Worm (Caenorhabditis elegans) whole organism, young adult: Measurements from ENCODE around the gene F32E10.9.
"Not testable (repeated sequence)": the region's sequence is repeated elsewhere in the genome, so short reads cannot be mapped to it uniquely, and the experiment has no call there.

Experiments used
- D2030.7 ChIP-seq: fragments of 200-800 bp; sonication (Bioruptor generic); IDR thresholded peaks from 2 replicates; pipeline ENCODE4 v1.3.6; 2022; ENCODE audit warnings: missing genetic modification reagents, missing genetic modification characterization, missing compliant biosample characterization
- F23B12.7 ChIP-seq: sonication (generic microtip); optimal IDR thresholded peaks from 2 replicates; lab custom pipeline; 2017; ENCODE audit warnings: missing genetic modification characterization, mild to moderate bottlenecking, missing compliant biosample characterization, antibody characterized with exemption, moderate library complexity; ENCODE audit not compliant: insufficient read depth
- K11D2.4 ChIP-seq: fragments of 200-800 bp; sonication (Bioruptor generic); IDR thresholded peaks from 2 replicates; pipeline ENCODE4 v1.3.6; 2022; ENCODE audit warnings: missing genetic modification reagents, missing genetic modification characterization, missing compliant biosample characterization
- Y53F4B.3 ChIP-seq: fragments of 200-800 bp; sonication (Bioruptor generic); IDR thresholded peaks from 2 replicates; pipeline ENCODE4 v1.3.6; 2022; ENCODE audit warnings: missing genetic modification reagents, missing genetic modification characterization, missing compliant biosample characterization
- ama-1 ChIP-seq, 3 experiments: fragments of 150-350 bp in 1 of 3; sonication (generic microtip) in 2 of 3; optimal IDR thresholded peaks; 2 replicates each; lab custom pipeline; 2014 to 2018; ENCODE audit warnings: missing biosample characterization in 2 of 3, missing genetic modification characterization in 2 of 3, missing genetic modification reagents in 2 of 3
- athp-1 ChIP-seq: sonication (generic microtip); optimal IDR thresholded peaks from 2 replicates; lab custom pipeline; 2017; ENCODE audit warnings: mild to moderate bottlenecking, missing genetic modification characterization, missing compliant biosample characterization
- attf-6 ChIP-seq: fragments of 200-800 bp; sonication (Bioruptor generic); IDR thresholded peaks from 2 replicates; pipeline ENCODE4 v1.3.6; 2022; ENCODE audit warnings: missing genetic modification reagents, missing genetic modification characterization, missing compliant biosample characterization
- ceh-27 ChIP-seq: fragments of 200-800 bp; sonication (Bioruptor generic); optimal IDR thresholded peaks from 2 replicates; lab custom pipeline; 2018; ENCODE audit warnings: mild to moderate bottlenecking, missing genetic modification characterization, moderate library complexity, missing compliant biosample characterization
- ceh-91 ChIP-seq: fragments of 200-800 bp; sonication (Bioruptor generic); IDR thresholded peaks from 2 replicates; pipeline ENCODE4 v1.3.6; 2022; ENCODE audit warnings: missing genetic modification reagents, missing genetic modification characterization, missing compliant biosample characterization
- chd-7 ChIP-seq: sonication (generic microtip); optimal IDR thresholded peaks from 2 replicates; lab custom pipeline; 2016; ENCODE audit warnings: mild to moderate bottlenecking, missing genetic modification characterization, moderate library complexity, missing compliant biosample characterization
- dox-1 ChIP-seq: fragments of 200-800 bp; sonication (Bioruptor generic); IDR thresholded peaks from 2 replicates; pipeline ENCODE4 v1.3.6; 2022; ENCODE audit warnings: missing genetic modification reagents, missing genetic modification characterization, missing compliant biosample characterization
- dpl-1 ChIP-seq: fragments of 150-350 bp; optimal IDR thresholded peaks from 2 replicates; lab custom pipeline; 2014; ENCODE audit warnings: missing biosample characterization, missing genetic modification reagents, missing genetic modification characterization
- ets-4 ChIP-seq: fragments of 200-800 bp; sonication (Bioruptor generic); optimal IDR thresholded peaks from 2 replicates; lab custom pipeline; 2018; ENCODE audit warnings: mild to moderate bottlenecking, missing genetic modification characterization, missing compliant biosample characterization
- him-1 ChIP-seq: sonication (generic microtip); optimal IDR thresholded peaks from 2 replicates; lab custom pipeline; 2016; ENCODE audit warnings: missing genotype, missing genetic modification reagents, missing genetic modification characterization, missing compliant biosample characterization
- hmg-1.2 ChIP-seq: fragments of 200-800 bp; sonication (Bioruptor generic); IDR thresholded peaks from 2 replicates; pipeline ENCODE4 v1.3.6; 2022; ENCODE audit warnings: missing genetic modification reagents, missing genetic modification characterization, missing compliant biosample characterization
- lin-26 ChIP-seq: fragments of 200-800 bp; sonication (Bioruptor generic); IDR thresholded peaks from 2 replicates; pipeline ENCODE4 v1.3.6; 2022; ENCODE audit warnings: missing genetic modification reagents, missing genetic modification characterization, missing compliant biosample characterization
- lin-35 ChIP-seq, 3 experiments: fragments of 150-350 bp in 2 of 3; sonication (generic microtip) in 1 of 3; optimal IDR thresholded peaks; 2 replicates each; lab custom pipeline; 2014 to 2018; ENCODE audit warnings: missing biosample characterization in 3 of 3, missing genetic modification characterization in 3 of 3, missing genetic modification reagents in 3 of 3
- madf-10 ChIP-seq: sonication (generic microtip); optimal IDR thresholded peaks from 2 replicates; lab custom pipeline; 2016; ENCODE audit warnings: mild to moderate bottlenecking, missing genetic modification characterization, missing compliant biosample characterization
- madf-6 ChIP-seq: fragments of 200-800 bp; sonication (Bioruptor generic); IDR thresholded peaks from 2 replicates; pipeline ENCODE4 v1.3.6; 2022; ENCODE audit warnings: missing genetic modification reagents, missing genetic modification characterization, missing compliant biosample characterization
- mel-28 ChIP-seq: sonication (generic microtip); optimal IDR thresholded peaks from 2 replicates; lab custom pipeline; 2016; ENCODE audit warnings: borderline replicate concordance, mild to moderate bottlenecking, missing genetic modification characterization, missing compliant biosample characterization
- mes-4 ChIP-seq: sonication (generic microtip); optimal IDR thresholded peaks from 2 replicates; lab custom pipeline; 2016; ENCODE audit warnings: missing genotype, missing genetic modification characterization, missing compliant biosample characterization
- nfya-1 ChIP-seq: sonication (generic microtip); optimal IDR thresholded peaks from 2 replicates; lab custom pipeline; 2017; ENCODE audit warnings: antibody characterized with exemption, missing compliant biosample characterization, missing genetic modification characterization, borderline replicate concordance; ENCODE audit not compliant: insufficient read depth
- nfya-2 ChIP-seq: fragments of 200-800 bp; sonication (Bioruptor generic); IDR thresholded peaks from 2 replicates; pipeline ENCODE4 v1.3.6; 2022; ENCODE audit warnings: missing genetic modification reagents, missing genetic modification characterization, missing compliant biosample characterization
- snpc-1.1 ChIP-seq: sonication (generic microtip); optimal IDR thresholded peaks from 2 replicates; lab custom pipeline; 2017; ENCODE audit warnings: missing genetic modification characterization, mild to moderate bottlenecking, missing compliant biosample characterization, antibody characterized with exemption, moderate library complexity, missing genotype, missing genetic modification reagents; ENCODE audit not compliant: insufficient read depth
- tlf-1 ChIP-seq: fragments of 200-800 bp; sonication (Bioruptor generic); optimal IDR thresholded peaks from 2 replicates; lab custom pipeline; 2018; ENCODE audit warnings: mild to moderate bottlenecking, missing genetic modification characterization, missing compliant biosample characterization
- unc-130 ChIP-seq: sonication (generic microtip); optimal IDR thresholded peaks from 2 replicates; lab custom pipeline; 2016; ENCODE audit warnings: missing genetic modification reagents, missing genetic modification characterization, missing compliant biosample characterization
- xnd-1 ChIP-seq: sonication (generic microtip); optimal IDR thresholded peaks from 2 replicates; lab custom pipeline; 2016; ENCODE audit warnings: missing genotype, missing genetic modification reagents, missing genetic modification characterization, missing compliant biosample characterization
- zfh-2 ChIP-seq: fragments of 200-800 bp; sonication (Bioruptor generic); conservative IDR thresholded peaks from 2 replicates; pipeline ENCODE4 v1.3.6; 2022; ENCODE audit warnings: missing genetic modification reagents, missing genetic modification characterization, missing compliant biosample characterization
- zim-3 ChIP-seq: sonication (generic microtip); optimal IDR thresholded peaks from 2 replicates; lab custom pipeline; 2017; ENCODE audit warnings: mild to moderate bottlenecking, missing genetic modification characterization, moderate library complexity, missing compliant biosample characterization
- ztf-22 ChIP-seq: fragments of 200-800 bp; sonication (Bioruptor generic); optimal IDR thresholded peaks from 2 replicates; lab custom pipeline; 2018; ENCODE audit warnings: mild to moderate bottlenecking, missing genetic modification characterization, moderate library complexity, missing compliant biosample characterization

Gene F32E10.9

DNA sequence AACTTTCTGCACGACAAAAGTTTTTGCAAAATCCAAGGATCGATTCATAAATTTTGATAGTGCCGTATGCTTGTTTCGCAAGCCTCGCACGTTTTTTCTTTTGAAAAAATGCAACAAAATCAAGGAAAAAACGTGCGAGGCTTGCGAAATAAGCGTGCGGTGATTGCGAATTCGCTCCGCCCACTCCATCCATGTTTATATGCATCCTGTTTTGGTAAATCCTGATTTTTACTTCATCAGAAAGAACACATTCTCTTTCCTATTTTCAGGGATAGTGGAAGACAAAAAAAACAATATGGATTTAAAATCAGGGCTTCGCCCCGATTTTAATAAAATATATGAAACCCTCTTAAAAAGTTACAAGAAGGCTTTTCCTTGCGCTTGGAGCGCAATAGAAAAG lies at the start of gene F32E10.9:
F32E10.9 (minus strand) TSS at position 101 of the 400 bp plus-strand sequence.
- TF ChIP-seq ceh-91, madf-6, attf-6 (GFP tag; lab: Robert Waterston, UW): not testable (repeated sequence)

DNA sequence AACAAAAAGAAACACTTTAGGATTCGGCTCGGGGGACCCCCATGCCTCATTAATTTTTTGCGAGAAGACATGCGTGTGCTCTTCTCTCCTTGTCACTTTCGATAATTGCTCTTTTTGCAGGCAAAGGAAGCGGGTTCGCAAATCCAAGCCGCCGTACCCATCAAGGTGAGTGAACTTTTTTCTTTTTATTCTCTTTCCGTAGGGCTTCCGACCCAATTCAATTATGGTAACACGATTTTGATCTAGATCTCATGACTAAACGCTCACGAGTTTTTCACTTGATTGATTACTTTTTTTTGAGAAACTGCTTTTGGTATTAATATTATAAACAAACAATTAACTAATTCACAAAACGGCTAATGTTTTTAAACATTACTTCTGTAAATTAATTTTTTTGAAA lies 48.8 kb upstream of the F32E10.9 start:
- TF ChIP-seq madf-6 (GFP tag; lab: Robert Waterston, UW) (no peak), ets-4 (GFP tag; lab: Kevin White, UChicago) (no peak), zim-3 (tag; lab: Kevin White, UChicago) (no peak), mes-4 (tag; lab: Kevin White, UChicago) (no peak), madf-10 (tag; lab: Kevin White, UChicago) (no peak), Y53F4B.3 (no peak), tlf-1 (GFP tag; lab: Kevin White, UChicago) (no peak), nfya-1 (tag; lab: Kevin White, UChicago) (no peak), ztf-22 (GFP tag; lab: Kevin White, UChicago) (no peak), mel-28 (tag; lab: Kevin White, UChicago) (no peak)

DNA sequence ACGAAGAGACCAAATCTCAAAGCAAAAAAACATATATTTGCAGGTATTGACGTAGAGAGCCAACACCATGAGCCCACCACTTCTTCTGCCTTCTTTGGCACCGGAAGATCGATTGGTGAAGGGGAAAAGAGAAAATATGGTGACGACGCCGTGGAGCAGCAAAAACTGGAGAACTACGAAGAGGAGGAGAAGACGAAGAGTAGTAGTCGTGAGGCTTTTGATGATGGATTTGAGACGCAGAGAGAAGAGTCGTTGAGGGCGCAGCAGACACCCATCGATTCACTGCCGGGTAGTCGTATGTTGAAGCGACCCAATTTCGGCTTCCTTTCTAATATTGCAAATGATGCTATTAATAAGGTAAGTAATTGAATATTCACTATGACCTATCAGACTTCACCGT lies 47.6 kb upstream of the F32E10.9 start:
- TF ChIP-seq zfh-2 (GFP tag; lab: Robert Waterston, UW) (peak; percentile 32; the same call in 1 of the 2 replicates), ceh-27 (GFP tag; lab: Kevin White, UChicago) (no peak)

DNA sequence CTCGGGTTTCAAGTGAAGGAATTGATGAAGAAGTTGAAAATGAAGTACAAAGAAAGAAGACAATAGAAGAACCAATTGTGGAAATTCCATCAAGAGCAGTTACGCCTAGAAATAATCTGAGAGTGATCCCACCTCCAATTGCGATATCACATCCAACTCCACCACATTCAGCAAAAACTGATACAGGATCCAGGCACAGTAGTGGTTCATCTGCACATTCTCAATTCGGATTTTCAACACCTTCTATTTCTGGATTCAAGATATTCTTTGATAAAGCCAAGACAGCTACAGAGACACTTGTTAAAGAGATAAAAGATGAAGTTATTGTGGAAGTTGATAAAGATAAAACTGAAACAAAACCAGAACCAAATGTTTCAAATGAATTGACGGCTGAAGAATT lies 44.4 kb upstream of the F32E10.9 start:
- TF ChIP-seq ama-1 (optimal IDR thresholded peaks at IDR 0.05; lab: Kevin White, UChicago) (no peak), ama-1 (GFP tag; optimal IDR thresholded peaks at IDR 0.05; lab: Kevin White, UChicago) (no peak), hmg-1.2 (GFP tag; lab: Robert Waterston, UW) (no peak), dpl-1 (GFP tag; lab: Kevin White, UChicago) (no peak), xnd-1 (tag; lab: Kevin White, UChicago) (no peak)

DNA sequence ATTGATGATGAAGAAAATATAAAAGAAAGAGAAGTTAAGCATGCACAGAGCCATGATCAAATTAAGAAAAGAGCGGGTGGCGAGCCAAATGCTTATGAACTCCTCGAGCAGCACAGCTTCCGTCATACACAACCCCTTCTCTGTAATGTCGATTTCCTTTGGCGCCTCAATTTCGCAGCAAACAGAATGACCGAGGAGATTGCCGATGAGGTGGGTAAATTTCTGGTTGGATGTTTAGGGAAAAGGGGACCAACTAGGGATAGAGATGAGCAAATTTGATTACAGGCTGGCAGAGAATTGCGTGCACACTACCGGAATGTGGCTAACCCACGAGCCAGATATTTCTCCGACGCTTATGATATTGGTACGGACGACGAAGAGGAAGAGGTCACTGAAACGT lies 41.7 kb upstream of the F32E10.9 start:
- TF ChIP-seq zfh-2 (GFP tag; lab: Robert Waterston, UW) = 0 out of 2 replicates have a peak, but pooled peaks have one; percentile 8
- no peak for TF ChIP-seq F23B12.7

DNA sequence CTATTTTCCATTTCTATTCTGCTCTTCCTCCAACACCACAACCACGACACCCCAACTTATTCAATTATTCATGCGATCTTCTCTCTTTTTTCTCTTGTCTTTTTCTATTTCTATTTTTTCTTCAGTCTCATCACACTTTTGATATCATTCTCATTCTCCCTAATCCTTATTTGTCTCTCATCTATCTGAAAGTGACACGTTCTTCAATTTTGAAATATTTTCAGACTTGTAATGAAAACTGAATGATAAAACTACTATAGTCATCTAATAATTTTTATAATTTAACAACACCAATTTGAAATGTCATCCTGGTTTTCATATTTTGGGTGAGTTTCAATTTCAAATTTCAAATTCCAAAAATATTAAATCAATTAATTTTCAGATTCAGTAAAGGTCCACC lies 24.9 kb upstream of the F32E10.9 start, which contains the start of gene cla-1:
cla-1 (plus strand) TSS at position 301 of the 400 bp plus-strand sequence.
- no peak for TF ChIP-seq lin-35 (GFP tag; optimal IDR thresholded peaks at IDR 0.05; lab: Kevin White, UChicago)
- no peak for TF ChIP-seq madf-10 (tag; lab: Kevin White, UChicago)
- TF ChIP-seq dox-1 = no peak
- TF ChIP-seq unc-130 (GFP tag; lab: Kevin White, UChicago) = no peak
- TF ChIP-seq K11D2.4 (GFP tag; lab: Robert Waterston, UW) = no peak
- no peak for TF ChIP-seq lin-26 (GFP tag; lab: Robert Waterston, UW)
- no peak for TF ChIP-seq snpc-1.1
- no peak for TF ChIP-seq D2030.7
- no peak for TF ChIP-seq him-1 (tag; lab: Kevin White, UChicago)

DNA sequence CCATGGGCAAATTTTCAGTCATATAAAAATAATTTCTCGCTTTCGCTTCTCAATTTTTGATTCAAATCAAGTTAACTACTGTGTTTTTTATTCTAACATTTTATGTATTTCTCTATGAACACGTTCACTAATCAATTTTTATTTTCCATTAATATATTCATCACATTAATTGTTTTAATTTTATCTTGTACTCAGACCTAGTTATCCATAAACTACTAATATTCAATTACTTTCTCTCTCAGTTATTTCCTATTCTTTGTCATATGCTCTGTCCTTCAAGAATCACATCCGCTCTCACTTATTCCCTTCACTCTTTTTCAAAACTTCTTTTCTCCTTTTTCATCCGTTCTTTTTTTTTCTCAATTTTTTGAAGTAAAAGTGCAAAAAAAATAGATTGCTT lies 23.2 kb upstream of the F32E10.9 start:
- TF ChIP-seq nfya-2 (GFP tag; lab: Robert Waterston, UW) (no peak), lin-35 (GFP tag; optimal IDR thresholded peaks at IDR 0.05; lab: Kevin White, UChicago) (no peak), athp-1 (tag; lab: Kevin White, UChicago) (no peak), chd-7 (no peak)
- TF ChIP-seq, all 124 proteins: peak for 0
